Worm (Caenorhabditis elegans): ENCODE data around the gene ncr-1.

Gene ncr-1

DNA sequence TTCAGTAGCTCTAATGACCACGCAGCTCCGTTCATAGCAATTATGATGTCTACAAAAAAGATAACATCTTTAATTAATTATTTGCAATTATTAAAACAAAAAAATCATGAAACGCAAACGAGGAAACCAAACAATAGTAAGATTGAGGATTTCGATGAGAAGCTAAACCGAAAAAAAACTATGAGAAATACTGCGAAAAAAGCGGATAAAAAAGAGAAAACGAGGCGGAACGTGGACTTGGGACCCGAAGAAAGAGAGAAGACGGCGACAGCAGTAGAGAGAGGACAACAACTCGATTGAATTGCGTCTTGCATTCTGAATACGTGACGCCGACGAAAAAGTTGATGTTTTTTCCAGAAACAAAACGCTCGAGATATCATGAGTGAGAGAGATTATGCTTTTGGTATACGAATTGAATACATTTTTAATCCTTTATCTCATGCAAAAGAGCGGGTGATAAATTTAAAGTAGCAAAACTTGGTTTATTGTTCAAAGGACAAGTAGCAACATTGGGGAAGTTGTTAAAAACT is at the start of gene ncr-1:
ncr-1 (minus strand) TSS at position 51 of the 530 bp plus-strand sequence.
- no peak for TF ChIP-seq nhr-76 (tag; optimal IDR thresholded peaks at IDR 0.05)
- peak; percentile 8 for TF ChIP-seq ces-1 (GFP tag; optimal IDR thresholded peaks at IDR 0.05)

DNA sequence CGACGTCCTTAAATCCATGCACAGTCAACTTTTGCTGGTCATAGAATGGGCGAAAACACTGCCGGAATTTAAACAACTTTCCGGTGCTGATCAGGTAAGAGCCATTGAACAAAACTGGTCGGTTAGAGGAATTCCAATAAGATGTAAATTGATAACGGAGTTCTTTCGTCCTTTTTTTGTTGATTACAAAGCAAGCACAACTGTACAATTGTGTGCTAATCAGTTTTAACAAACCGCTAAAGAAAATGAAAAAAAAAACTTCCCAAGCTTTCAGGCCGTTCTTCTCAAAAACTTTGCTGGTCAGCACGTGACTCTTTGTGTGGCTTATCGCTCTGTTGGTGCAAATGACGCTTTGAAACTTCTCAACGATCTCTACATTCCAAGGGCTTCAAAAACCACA is 45.5 kb upstream of the ncr-1 start:
- TF ChIP-seq elt-1 (tag; optimal IDR thresholded peaks at IDR 0.05; ENCODE audit: borderline replicate concordance, insufficient read depth) = no peak
- no peak for TF ChIP-seq lsy-2 (tag; optimal IDR thresholded peaks at IDR 0.05)
- no peak for TF ChIP-seq nhr-76 (tag; optimal IDR thresholded peaks at IDR 0.05)

DNA sequence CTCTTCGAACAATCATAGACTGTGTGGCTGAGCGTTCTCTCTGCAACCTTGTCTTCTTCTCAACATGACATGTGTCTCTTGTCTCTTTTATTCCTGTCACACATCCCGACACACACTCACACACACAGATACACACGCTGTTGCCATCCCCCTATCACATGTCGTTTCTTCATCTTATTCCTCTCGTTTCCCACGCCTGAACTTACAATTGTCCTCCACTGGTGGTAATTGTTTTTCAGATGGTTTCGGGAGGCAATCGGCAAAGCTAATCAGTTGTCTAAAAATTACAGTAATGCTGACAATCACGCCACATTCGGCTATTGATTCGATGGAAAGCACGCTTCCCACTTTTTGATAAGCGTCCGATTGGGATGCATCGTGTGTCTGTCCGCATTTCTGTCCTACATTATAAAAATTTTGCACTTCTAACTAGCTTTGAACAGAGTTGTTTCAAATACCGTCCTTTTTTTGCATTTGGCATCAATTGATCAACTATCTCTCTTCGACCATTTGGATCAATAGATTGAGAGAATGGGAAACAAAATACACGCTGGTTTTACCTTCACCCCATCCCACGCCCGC is 43.6 kb upstream of the ncr-1 start, which contains the start of gene nhr-35:
nhr-35 (plus strand) TSS at position 532 of the 582 bp plus-strand sequence.
- TF ChIP-seq mep-1 (tag; optimal IDR thresholded peaks at IDR 0.05) = no peak
- no peak for TF ChIP-seq elt-3 (tag; optimal IDR thresholded peaks at IDR 0.05)
- TF ChIP-seq tbx-8 (GFP tag; optimal IDR thresholded peaks at IDR 0.05) = no peak
- no peak for TF ChIP-seq flh-1 (GFP tag; optimal IDR thresholded peaks at IDR 0.05)
- TF ChIP-seq lin-32 (GFP tag; optimal IDR thresholded peaks at IDR 0.05) = no peak
- TF ChIP-seq unc-39 (tag; optimal IDR thresholded peaks at IDR 0.05) = no peak
- TF ChIP-seq nhr-28 (tag; optimal IDR thresholded peaks at IDR 0.05) = no peak
- peak; percentile 6 for TF ChIP-seq ham-2 (GFP tag; optimal IDR thresholded peaks at IDR 0.05)
- no peak for TF ChIP-seq blmp-1 (tag; optimal IDR thresholded peaks at IDR 0.05)
- TF ChIP-seq nhr-76 (tag; optimal IDR thresholded peaks at IDR 0.05) = no peak
- peak; percentile 95 for TF ChIP-seq unc-62 (GFP tag; optimal IDR thresholded peaks at IDR 0.05)
- no peak for TF ChIP-seq ceh-39 (tag; optimal IDR thresholded peaks at IDR 0.05)
- TF ChIP-seq unc-120 (tag; optimal IDR thresholded peaks at IDR 0.05; ENCODE audit: poor library complexity, severe bottlenecking) = peak; percentile 43
- no peak for TF ChIP-seq snpc-4 (tag; optimal IDR thresholded peaks at IDR 0.05)
- TF ChIP-seq ces-1 (GFP tag; optimal IDR thresholded peaks at IDR 0.05) = no peak
- peak; percentile 91 for TF ChIP-seq hlh-1 (tag; optimal IDR thresholded peaks at IDR 0.05)
- TF ChIP-seq mls-2 (tag; optimal IDR thresholded peaks at IDR 0.05) = no peak
- TF ChIP-seq mab-5 (tag; optimal IDR thresholded peaks at IDR 0.05) = no peak
- peak; percentile 60 for TF ChIP-seq nhr-2 (tag; optimal IDR thresholded peaks at IDR 0.05)

DNA sequence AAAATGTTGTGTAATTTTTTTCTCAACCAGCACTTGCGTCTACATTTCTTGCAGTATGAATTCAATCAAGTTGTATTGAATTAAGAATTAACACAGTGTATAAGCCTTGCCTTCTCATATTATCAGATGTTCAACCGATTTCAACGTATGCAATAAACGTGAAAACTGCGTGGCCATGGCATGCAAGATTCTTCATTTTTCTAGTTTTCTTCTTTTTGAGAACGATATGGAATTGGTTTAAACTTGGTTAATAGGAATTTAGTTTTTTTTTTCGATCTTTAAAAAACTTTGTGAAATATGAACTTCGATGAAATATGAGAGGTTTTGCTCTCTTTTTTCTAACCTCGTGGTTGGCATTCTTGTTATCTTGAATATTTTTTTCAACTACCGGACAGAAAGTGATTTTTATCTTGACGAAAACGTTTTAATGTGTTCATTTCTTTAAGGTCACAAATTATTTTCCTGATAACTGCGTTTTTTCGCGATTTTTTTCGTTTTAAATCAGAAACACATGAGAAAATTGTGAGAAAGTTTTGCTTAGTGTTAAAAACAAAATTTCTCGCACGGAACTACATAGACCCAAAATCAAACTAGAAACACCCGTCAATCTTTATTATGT is 41.9 kb upstream of the ncr-1 start:
- TF ChIP-seq ham-2 (GFP tag; optimal IDR thresholded peaks at IDR 0.05) = no peak
- TF ChIP-seq mls-2 (tag; optimal IDR thresholded peaks at IDR 0.05) = no peak
- no peak for TF ChIP-seq elt-1 (tag; optimal IDR thresholded peaks at IDR 0.05; ENCODE audit: borderline replicate concordance, insufficient read depth)
- TF ChIP-seq sem-2 (GFP tag; optimal IDR thresholded peaks at IDR 0.05) = no peak
- TF ChIP-seq ces-1 (GFP tag; optimal IDR thresholded peaks at IDR 0.05) = no peak

DNA sequence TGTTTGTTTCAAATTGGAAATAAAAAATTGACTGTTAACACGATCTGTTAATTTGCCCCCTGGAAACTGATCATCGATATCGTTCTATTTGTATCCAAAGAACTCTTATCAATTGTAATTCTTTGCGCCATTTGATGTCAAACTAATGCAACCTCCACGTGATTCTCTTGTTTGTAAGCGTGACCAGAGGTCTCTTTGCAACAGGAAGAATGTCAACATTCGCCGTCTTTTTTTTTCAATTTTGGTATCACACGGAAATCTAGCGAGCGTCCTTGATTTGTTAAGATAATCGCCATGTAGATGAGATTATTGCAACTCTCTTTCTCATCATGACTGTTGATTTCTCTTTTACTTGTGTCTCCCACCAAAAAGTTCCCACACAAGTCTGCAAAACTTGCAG is 40.2 kb upstream of the ncr-1 start:
- TF ChIP-seq ham-2 (GFP tag; optimal IDR thresholded peaks at IDR 0.05) (no peak), pha-4 (tag; optimal IDR thresholded peaks at IDR 0.05) (no peak), mep-1 (tag; optimal IDR thresholded peaks at IDR 0.05) (no peak), elt-1 (tag; optimal IDR thresholded peaks at IDR 0.05; ENCODE audit: borderline replicate concordance, insufficient read depth) (peak; percentile 76), cnd-1 (tag; optimal IDR thresholded peaks at IDR 0.05) (no peak), snpc-4 (tag; optimal IDR thresholded peaks at IDR 0.05) (no peak)

DNA sequence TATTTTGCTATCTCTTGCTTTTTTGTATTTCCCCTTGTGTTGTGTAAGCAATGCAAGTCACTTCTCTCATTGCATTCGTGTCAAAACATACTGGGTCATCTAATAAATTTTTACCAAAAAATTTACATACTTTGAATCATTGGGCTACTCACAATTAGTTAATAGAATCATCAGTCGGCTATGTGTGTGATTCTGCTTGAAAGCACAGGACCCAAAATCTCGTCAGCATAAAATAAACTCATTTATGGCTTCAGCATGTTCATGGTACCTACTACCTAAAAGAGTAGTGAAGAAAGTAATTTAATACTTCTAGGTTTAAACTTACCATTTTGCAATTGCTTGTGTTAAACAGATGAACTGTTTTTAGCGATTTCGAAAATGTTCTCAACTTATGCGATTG is 37.8 kb upstream of the ncr-1 start:
- TF ChIP-seq hlh-1 (tag; optimal IDR thresholded peaks at IDR 0.05) (no peak), mls-2 (tag; optimal IDR thresholded peaks at IDR 0.05) (no peak), sptf-1 (tag; optimal IDR thresholded peaks at IDR 0.05) (no peak), sem-2 (GFP tag; optimal IDR thresholded peaks at IDR 0.05) (no peak), lin-13 (tag; optimal IDR thresholded peaks at IDR 0.05) (no peak), ham-2 (GFP tag; optimal IDR thresholded peaks at IDR 0.05) (no peak), lin-32 (GFP tag; optimal IDR thresholded peaks at IDR 0.05) (no peak)

- no peak for TF ChIP-seq M03D4.4 (tag; optimal IDR thresholded peaks at IDR 0.05)
- TF ChIP-seq mep-1 (tag; optimal IDR thresholded peaks at IDR 0.05) = no peak
- no peak for TF ChIP-seq flh-1 (GFP tag; optimal IDR thresholded peaks at IDR 0.05)
- TF ChIP-seq elt-3 (tag; optimal IDR thresholded peaks at IDR 0.05) = no peak
- TF ChIP-seq sem-2 (GFP tag; optimal IDR thresholded peaks at IDR 0.05) = no peak
- TF ChIP-seq blmp-1 (tag; optimal IDR thresholded peaks at IDR 0.05) = no peak
- TF ChIP-seq nhr-2 (tag; optimal IDR thresholded peaks at IDR 0.05) = no peak
- no peak for TF ChIP-seq snpc-4 (tag; optimal IDR thresholded peaks at IDR 0.05)
These were observed 36.2 kb upstream of the ncr-1 start for ce11 chrX:4524844-4525243.
